Worm (Caenorhabditis elegans): ENCODE data around the gene tba-4.

DNA sequence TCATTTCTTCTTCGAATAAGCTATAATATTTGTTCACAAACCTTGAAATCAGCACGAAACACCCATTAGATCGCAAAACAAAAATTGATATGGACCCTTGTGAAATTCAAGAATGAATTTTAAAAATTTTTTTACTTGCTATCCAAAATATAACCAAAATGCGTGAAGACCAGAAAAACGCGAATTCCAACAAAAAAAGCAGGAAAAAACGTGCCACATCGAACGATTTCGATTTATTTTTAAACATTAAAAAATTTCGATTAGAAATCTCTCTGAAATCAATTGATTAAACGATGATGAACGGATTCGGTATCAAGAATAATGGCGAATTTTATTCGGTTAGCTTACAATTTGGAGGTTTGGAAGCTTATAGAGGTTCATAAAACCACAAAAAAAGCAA is 28.8 kb downstream of the tba-4 start, which contains the start of the genes tceb-3 and gskl-1:
- TF ChIP-seq fkh-6 (tag; optimal IDR thresholded peaks at IDR 0.05), result no peak
- no peak for TF ChIP-seq C38D4.7 (GFP tag; optimal IDR thresholded peaks at IDR 0.05)
- no peak for TF ChIP-seq pqm-1 (tag; optimal IDR thresholded peaks at IDR 0.05)
- no peak for TF ChIP-seq odd-2 (tag; optimal IDR thresholded peaks at IDR 0.05)
